Worm (Caenorhabditis elegans): Measurements from ENCODE around the gene ZC395.11.

DNA sequence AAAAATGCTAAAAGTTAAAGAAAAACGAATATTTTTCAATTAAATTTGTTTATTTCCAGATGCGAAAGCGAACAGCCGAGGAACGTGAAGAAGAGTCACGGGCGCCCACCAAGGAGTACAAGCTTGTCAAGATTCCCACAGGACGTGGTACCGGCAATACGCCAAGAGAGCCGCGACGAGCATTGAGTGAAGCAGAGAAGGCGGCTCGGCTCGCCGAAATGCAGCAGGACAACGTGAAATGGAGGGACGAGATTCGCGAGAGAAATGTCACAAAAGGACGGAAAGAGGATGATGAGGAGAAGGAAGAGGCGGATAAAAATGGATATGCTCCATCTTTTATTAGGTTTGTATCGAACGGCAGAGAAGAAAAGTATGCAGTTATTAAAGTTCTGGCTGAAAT, 24.3 kb upstream of the ZC395.11 start:
- no peak for TF ChIP-seq flt-1 (GFP tag; IDR thresholded peaks at IDR 0.05)
- no peak for TF ChIP-seq klf-2 (GFP tag; conservative IDR thresholded peaks at IDR 0.05)
- no peak for TF ChIP-seq tab-1 (GFP tag; IDR thresholded peaks at IDR 0.05)
- TF ChIP-seq ref-1 (GFP tag; conservative IDR thresholded peaks at IDR 0.05), result no peak
- TF ChIP-seq ztf-29 (GFP tag; IDR thresholded peaks at IDR 0.05), result no peak
- no peak for TF ChIP-seq ztf-23 (GFP tag; IDR thresholded peaks at IDR 0.05)
- no peak for TF ChIP-seq med-1 (GFP tag; optimal IDR thresholded peaks at IDR 0.05; ENCODE audit: insufficient read depth)
